Worm (Caenorhabditis elegans) whole organism, L3 larva: ENCODE measurements around the gene F11C7.2.

Source experiments
- R02D3.7 ChIP-seq: fragments of 150-350 bp; optimal IDR thresholded peaks from 2 replicates; lab custom pipeline; 2014; ENCODE audit warnings: missing biosample characterization, missing genetic modification characterization
- ZK546.5 ChIP-seq: sonication (generic microtip); optimal IDR thresholded peaks from 2 replicates; lab custom pipeline; 2017; ENCODE audit warnings: missing biosample characterization, missing genetic modification characterization
- elt-3 ChIP-seq, 3 experiments: fragments of 150-350 bp in 1 of 3; sonication (generic microtip) in 2 of 3; optimal IDR thresholded peaks; 2 replicates in 2 of 3; 4 replicates in 1 of 3; lab custom pipeline; 2014 to 2017; ENCODE audit warnings: missing biosample characterization in 3 of 3, missing genetic modification characterization in 3 of 3
- hmg-11 ChIP-seq: sonication (generic microtip); optimal IDR thresholded peaks from 2 replicates; lab custom pipeline; 2016; ENCODE audit warnings: missing genetic modification characterization, missing compliant biosample characterization
- nhr-11 ChIP-seq: fragments of 150-350 bp; optimal IDR thresholded peaks from 2 replicates; lab custom pipeline; 2014; ENCODE audit warnings: missing biosample characterization, missing genetic modification characterization
- nhr-12 ChIP-seq: fragments of 150-350 bp; optimal IDR thresholded peaks from 2 replicates; lab custom pipeline; 2014; ENCODE audit warnings: missing biosample characterization, missing genetic modification characterization
- nhr-28 ChIP-seq: fragments of 150-350 bp; optimal IDR thresholded peaks from 2 replicates; lab custom pipeline; 2014; ENCODE audit warnings: missing biosample characterization, missing genetic modification characterization
- nhr-77 ChIP-seq: fragments of 150-350 bp; optimal IDR thresholded peaks from 2 replicates; lab custom pipeline; 2014; ENCODE audit warnings: missing biosample characterization, missing genetic modification characterization
- unc-39 ChIP-seq: sonication (generic microtip); optimal IDR thresholded peaks from 4 replicates; lab custom pipeline; 2017; ENCODE audit warnings: missing biosample characterization, missing genetic modification characterization

DNA sequence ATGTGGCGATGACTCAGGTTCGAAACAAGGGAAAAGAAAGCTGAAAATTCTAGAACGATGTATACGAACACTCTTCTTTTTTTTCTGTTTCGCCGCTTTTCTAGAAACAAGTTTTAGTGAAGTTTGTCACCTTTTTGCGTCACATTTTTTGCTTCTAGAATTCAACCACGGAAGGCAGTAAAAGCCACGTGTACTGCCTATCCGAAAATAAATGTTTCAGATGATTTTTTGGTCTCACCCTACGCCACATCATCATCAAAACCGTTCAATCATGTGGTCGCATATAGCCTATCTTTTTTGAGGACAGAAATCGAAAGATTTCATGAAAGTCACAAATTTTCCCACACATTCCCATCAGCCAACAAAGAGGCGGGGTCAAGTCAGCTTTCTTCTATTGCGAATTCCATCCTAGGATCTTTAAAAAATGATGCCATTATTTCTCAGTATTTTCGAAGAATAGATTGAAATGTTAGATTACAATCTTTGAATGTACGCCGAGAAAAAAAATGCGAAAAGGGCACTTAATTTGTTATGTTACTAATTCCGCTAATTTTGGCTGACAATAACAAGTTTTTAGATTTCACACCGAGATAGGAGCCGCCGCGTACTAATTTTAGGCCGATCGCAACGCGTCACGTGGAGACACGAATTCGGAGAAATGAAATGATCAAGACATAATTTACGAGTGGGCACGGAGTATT is 27.4 kb downstream of the F11C7.2 start:
- no peak for TF ChIP-seq nhr-77 (tag; lab: Kevin White, UChicago)
- no peak for TF ChIP-seq nhr-11
- no peak for TF ChIP-seq hmg-11 (tag; lab: Kevin White, UChicago)
- TF ChIP-seq R02D3.7 (tag; lab: Kevin White, UChicago), result no peak
- TF ChIP-seq nhr-12 (tag; lab: Kevin White, UChicago), result no peak
- no peak for TF ChIP-seq nhr-28 (tag; lab: Kevin White, UChicago)
- TF ChIP-seq elt-3 (tag; optimal IDR thresholded peaks at IDR 0.05; lab: Kevin White, UChicago), result no peak
- TF ChIP-seq unc-39 (tag; lab: Kevin White, UChicago), result no peak
- TF ChIP-seq ZK546.5 (tag; lab: Kevin White, UChicago), result no peak
